Fruit fly (Drosophila melanogaster) whole organism, embryonic: Measurements from ENCODE around the gene CG3587.

Experiments used
- Adf1 ChIP-seq: fragments of 200-800 bp; sonication (Bioruptor generic); IDR thresholded peaks from 2 replicates; pipeline ENCODE4 v1.3.6; 2022; ENCODE audit warnings: missing biosample characterization, missing genetic modification characterization
- CG10321 ChIP-seq: fragments of 200-800 bp; sonication (Bioruptor generic); IDR thresholded peaks from 2 replicates; pipeline ENCODE4 v1.3.6; 2022; ENCODE audit warnings: missing biosample characterization, missing genetic modification characterization
- CG14050 ChIP-seq: fragments of 200-800 bp; sonication (Bioruptor generic); IDR thresholded peaks from 3 replicates; pipeline ENCODE4 v1.3.6; 2022; ENCODE audit warnings: missing biosample characterization, missing genetic modification characterization
- CG14860 ChIP-seq: fragments of 200-800 bp; sonication (Bioruptor generic); IDR thresholded peaks from 3 replicates; pipeline ENCODE4 v1.3.6; 2022; ENCODE audit warnings: missing biosample characterization, missing genetic modification characterization; ENCODE audit not compliant: partially characterized antibody
- CG1529 ChIP-seq: fragments of 200-800 bp; sonication (Bioruptor generic); optimal IDR thresholded peaks from 3 replicates; lab custom pipeline; 2018; ENCODE audit warnings: missing biosample characterization, missing genetic modification characterization
- CG1647 ChIP-seq: fragments of 200-800 bp; sonication (Bioruptor generic); optimal IDR thresholded peaks from 3 replicates; lab custom pipeline; 2016; ENCODE audit warnings: missing biosample characterization, missing genetic modification characterization
- CG1832 ChIP-seq: fragments of 200-800 bp; sonication (Bioruptor generic); optimal IDR thresholded peaks from 2 replicates; lab custom pipeline; 2017; ENCODE audit warnings: missing biosample characterization, mild to moderate bottlenecking, missing genetic modification characterization, inconsistent platforms
- CG18764 ChIP-seq: fragments of 200-800 bp; sonication (Bioruptor generic); optimal IDR thresholded peaks from 3 replicates; lab custom pipeline; 2016; ENCODE audit warnings: missing biosample characterization, missing genetic modification characterization
- CG2116 ChIP-seq: fragments of 200-800 bp; sonication (Bioruptor generic); optimal IDR thresholded peaks from 3 replicates; lab custom pipeline; 2018; ENCODE audit warnings: missing biosample characterization, mild to moderate bottlenecking, missing genetic modification characterization
- CG2202 ChIP-seq: fragments of 200-800 bp; sonication (Bioruptor generic); optimal IDR thresholded peaks from 2 replicates; lab custom pipeline; 2018; ENCODE audit warnings: missing biosample characterization, mild to moderate bottlenecking, missing genetic modification characterization
- CG2889 ChIP-seq: fragments of 200-800 bp; sonication (Bioruptor generic); IDR thresholded peaks from 3 replicates; pipeline ENCODE4 v1.3.6; 2022; ENCODE audit warnings: missing biosample characterization, missing genetic modification characterization
- CG30020 ChIP-seq: fragments of 200-800 bp; optimal IDR thresholded peaks from 2 replicates; lab custom pipeline; 2019; ENCODE audit warnings: missing biosample characterization, mild to moderate bottlenecking, missing genetic modification characterization, moderate library complexity
- CG31224 ChIP-seq: fragments of 200-800 bp; sonication (Bioruptor generic); IDR thresholded peaks from 2 replicates; pipeline ENCODE4 v1.3.6; 2022; ENCODE audit warnings: missing biosample characterization, missing genetic modification characterization
- CG32772 ChIP-seq: fragments of 200-800 bp; sonication (Bioruptor generic); IDR thresholded peaks from 2 replicates; pipeline ENCODE4 v1.3.6; 2022; ENCODE audit warnings: missing biosample characterization, missing genetic modification characterization
- CG5180 ChIP-seq: fragments of 200-800 bp; sonication (Bioruptor generic); optimal IDR thresholded peaks from 3 replicates; lab custom pipeline; 2017; ENCODE audit warnings: missing biosample characterization, missing genetic modification characterization, mild to moderate bottlenecking, moderate library complexity, missing genetic modification reagents
- CG8281 ChIP-seq: fragments of 200-800 bp; sonication (Bioruptor generic); optimal IDR thresholded peaks from 2 replicates; lab custom pipeline; 2018; ENCODE audit warnings: missing biosample characterization, mild to moderate bottlenecking, missing genetic modification characterization, moderate library complexity
- CG8765 ChIP-seq: fragments of 200-800 bp; sonication (Bioruptor generic); IDR thresholded peaks from 2 replicates; pipeline ENCODE4 v1.3.6; 2022; ENCODE audit warnings: missing biosample characterization, missing genetic modification characterization
- CG9932 ChIP-seq: fragments of 200-800 bp; sonication (Bioruptor generic); IDR thresholded peaks from 2 replicates; pipeline ENCODE4 v1.3.6; 2022; ENCODE audit warnings: missing biosample characterization, missing genetic modification characterization
- Dip3 ChIP-seq: fragments of 200-800 bp; sonication (Bioruptor generic); optimal IDR thresholded peaks from 3 replicates; lab custom pipeline; 2016; ENCODE audit warnings: missing biosample characterization, missing genetic modification characterization
- E2f1 ChIP-seq: fragments of 200-800 bp; sonication (Bioruptor generic); IDR thresholded peaks from 2 replicates; pipeline ENCODE4 v1.3.6; 2022; ENCODE audit warnings: missing biosample characterization, missing genetic modification characterization
- Elba2 ChIP-seq: fragments of 200-800 bp; sonication (Bioruptor generic); optimal IDR thresholded peaks from 3 replicates; lab custom pipeline; 2016; ENCODE audit warnings: missing biosample characterization, missing genetic modification characterization
- Hr51 ChIP-seq, 2 experiments: fragments of 200-800 bp; sonication (Bioruptor generic); optimal IDR thresholded peaks; 2 replicates in 1 of 2; 3 replicates in 1 of 2; lab custom pipeline; 2016 to 2018; ENCODE audit warnings: missing biosample characterization in 2 of 2, missing genetic modification characterization in 2 of 2, mild to moderate bottlenecking in 1 of 2, moderate library complexity in 1 of 2
- Hr78 ChIP-seq, 2 experiments: fragments of 200-800 bp in 1 of 2; fragments of >200 bp in 1 of 2; sonication (Bioruptor generic) in 1 of 2; optimal IDR thresholded peaks; 2 replicates each; lab custom pipeline; 2017 to 2019; ENCODE audit warnings: missing biosample characterization in 2 of 2, missing genetic modification characterization in 2 of 2, mild to moderate bottlenecking in 1 of 2, moderate library complexity in 1 of 2
- Kr ChIP-seq: fragments of 200-800 bp; sonication (Bioruptor generic); optimal IDR thresholded peaks from 2 replicates; lab custom pipeline; 2017; ENCODE audit warnings: missing biosample characterization, mild to moderate bottlenecking, missing genetic modification characterization
- Lhr ChIP-seq: fragments of 200-800 bp; sonication (Bioruptor generic); optimal IDR thresholded peaks from 3 replicates; lab custom pipeline; 2017; ENCODE audit warnings: mild to moderate bottlenecking, missing biosample characterization, missing genetic modification reagents, missing genetic modification characterization
- Med ChIP-seq: fragments of 200-800 bp; sonication (Bioruptor generic); peaks from one replicate; lab custom pipeline; 2016; ENCODE audit warnings: missing biosample characterization, missing genetic modification characterization, mild to moderate bottlenecking, inconsistent platforms, moderate library complexity
- NFAT ChIP-seq: fragments of 200-800 bp; sonication (Bioruptor generic); IDR thresholded peaks from 2 replicates; pipeline ENCODE4 v1.3.6; 2022; ENCODE audit warnings: missing biosample characterization, missing genetic modification characterization
- Opbp ChIP-seq: fragments of 200-800 bp; sonication (Bioruptor generic); IDR thresholded peaks from 3 replicates; pipeline ENCODE4 v1.3.6; 2022; ENCODE audit warnings: missing biosample characterization, missing genetic modification characterization; ENCODE audit not compliant: partially characterized antibody
- Poxn ChIP-seq: fragments of 200-800 bp; sonication (Bioruptor generic); IDR thresholded peaks from 2 replicates; pipeline ENCODE4 v1.3.6; 2022; ENCODE audit warnings: missing biosample characterization, missing genetic modification characterization
- Trl ChIP-seq, 3 experiments: fragments of >200 bp in 2 of 3; fragments of 200-800 bp in 1 of 3; sonication (Bioruptor generic) in 1 of 3; optimal IDR thresholded peaks; 2 replicates in 1 of 3; 3 replicates in 2 of 3; lab custom pipeline; 2016 to 2017; ENCODE audit warnings: missing biosample characterization in 1 of 3, missing genetic modification characterization in 1 of 3
- Vsx1 ChIP-seq: fragments of 200-800 bp; sonication (Bioruptor generic); optimal IDR thresholded peaks from 2 replicates; lab custom pipeline; 2017; ENCODE audit warnings: missing biosample characterization, mild to moderate bottlenecking, missing genetic modification characterization, missing genetic modification reagents
- ap ChIP-seq: fragments of 200-800 bp; sonication (Bioruptor generic); IDR thresholded peaks from 2 replicates; pipeline ENCODE4 v1.3.6; 2022; ENCODE audit warnings: missing biosample characterization, missing genetic modification characterization
- bigmax ChIP-seq: fragments of 200-800 bp; sonication (Bioruptor generic); optimal IDR thresholded peaks from 2 replicates; lab custom pipeline; 2018; ENCODE audit warnings: missing biosample characterization, mild to moderate bottlenecking, missing genetic modification characterization
- eve ChIP-seq, 2 experiments: fragments of >200 bp; optimal IDR thresholded peaks; 2 replicates each; lab custom pipeline; 2017; ENCODE audit warnings: missing biosample characterization in 2 of 2, missing genetic modification characterization in 2 of 2
- eyg ChIP-seq: fragments of 200-800 bp; sonication (Bioruptor generic); optimal IDR thresholded peaks from 3 replicates; lab custom pipeline; 2016; ENCODE audit warnings: missing biosample characterization, missing genetic modification characterization
- kni ChIP-seq: fragments of 200-800 bp; sonication (Bioruptor generic); optimal IDR thresholded peaks from 3 replicates; lab custom pipeline; 2017; ENCODE audit warnings: mild to moderate bottlenecking, missing biosample characterization, missing genetic modification reagents, missing genetic modification characterization
- nerfin-2 ChIP-seq: fragments of 200-800 bp; sonication (Bioruptor generic); IDR thresholded peaks from 2 replicates; pipeline ENCODE4 v1.3.6; 2022; ENCODE audit warnings: missing biosample characterization, missing genetic modification characterization; ENCODE audit not compliant: partially characterized antibody
- oc ChIP-seq: fragments of 200-800 bp; sonication (Bioruptor generic); optimal IDR thresholded peaks from 2 replicates; lab custom pipeline; 2018; ENCODE audit warnings: missing biosample characterization, mild to moderate bottlenecking, missing genetic modification characterization, moderate library complexity
- pros ChIP-seq: fragments of 200-800 bp; sonication (Bioruptor generic); optimal IDR thresholded peaks from 3 replicates; lab custom pipeline; 2019; ENCODE audit warnings: missing biosample characterization, mild to moderate bottlenecking, missing genetic modification characterization, moderate library complexity
- pum ChIP-seq: fragments of 200-800 bp; sonication (Bioruptor generic); optimal IDR thresholded peaks from 2 replicates; lab custom pipeline; 2016; ENCODE audit warnings: missing biosample characterization, missing genetic modification characterization
- ranshi ChIP-seq: fragments of 200-800 bp; sonication (Bioruptor generic); IDR thresholded peaks from 2 replicates; pipeline ENCODE4 v1.3.6; 2022; ENCODE audit warnings: missing biosample characterization, missing genetic modification characterization
- repo ChIP-seq: fragments of 200-800 bp; sonication (Bioruptor generic); optimal IDR thresholded peaks from 2 replicates; lab custom pipeline; 2016; ENCODE audit warnings: missing biosample characterization, missing genetic modification characterization
- rib ChIP-seq: fragments of 200-800 bp; sonication (Bioruptor generic); IDR thresholded peaks from 2 replicates; pipeline ENCODE4 v1.3.6; 2022; ENCODE audit warnings: missing biosample characterization, missing genetic modification characterization
- sens ChIP-seq: fragments of 200-800 bp; sonication (Bioruptor generic); peaks from one replicate; lab custom pipeline; 2016; ENCODE audit warnings: missing biosample characterization, missing genetic modification characterization
- sqz ChIP-seq: fragments of 200-800 bp; sonication (Bioruptor generic); optimal IDR thresholded peaks from 3 replicates; lab custom pipeline; 2018; ENCODE audit warnings: missing biosample characterization, mild to moderate bottlenecking, missing genetic modification characterization
- stwl ChIP-seq: fragments of 200-800 bp; sonication (Bioruptor generic); optimal IDR thresholded peaks from 3 replicates; lab custom pipeline; 2018; ENCODE audit warnings: missing biosample characterization, mild to moderate bottlenecking, missing genetic modification characterization, moderate library complexity
- tna ChIP-seq: fragments of 200-800 bp; sonication (Bioruptor generic); IDR thresholded peaks from 2 replicates; pipeline ENCODE4 v1.3.6; 2022; ENCODE audit warnings: missing biosample characterization, missing genetic modification characterization; ENCODE audit not compliant: partially characterized antibody
- vfl ChIP-seq: fragments of 200-800 bp; sonication (Bioruptor generic); optimal IDR thresholded peaks from 2 replicates; lab custom pipeline; 2016; ENCODE audit warnings: missing biosample characterization, missing genetic modification characterization
- wor ChIP-seq: fragments of 200-800 bp; sonication (Bioruptor generic); IDR thresholded peaks from 2 replicates; pipeline ENCODE4 v1.3.6; 2022; ENCODE audit warnings: missing biosample characterization, missing genetic modification characterization

CG3587 gene

dm6 chrX:1970575-1971325 lies 30.6 kb downstream of the CG3587 start (continued):
- TF ChIP-seq rib (GFP tag; lab: Robert Waterston, UW) (peak; percentile 44; the same call in 1 of the 2 replicates), Elba2 (GFP tag; lab: Kevin White, UChicago) (no peak), CG1529 (GFP tag; lab: Kevin White, UChicago) (no peak), sqz (peak; percentile 89), CG1832 (peak; percentile 63), Vsx1 (GFP tag; lab: Kevin White, UChicago) (peak; percentile 36), CG5180 (GFP tag; lab: Kevin White, UChicago) (no peak), nerfin-2 (GFP tag; lab: Robert Waterston, UW) (no peak), Adf1 (GFP tag; lab: Robert Waterston, UW) (peak; percentile 68), CG1647 (no peak), vfl (GFP tag; lab: Kevin White, UChicago) (no peak), E2f1 (GFP tag; lab: Robert Waterston, UW) (no peak), CG2202 (no peak), CG31224 (no peak), Dip3 (GFP tag; lab: Kevin White, UChicago) (no peak), sens (peak; percentile 68), CG30020 (tag; lab: Kevin White, UChicago) (no peak), eve (GFP tag; optimal IDR thresholded peaks at IDR 0.05; lab: Kevin White, UChicago) (peak in 1 of 2 experiments; percentile 61), CG18764 (no peak), Opbp (GFP tag; lab: Robert Waterston, UW) (no peak), kni (GFP tag; lab: Kevin White, UChicago) (peak; percentile 87), pum (no peak), ranshi (GFP tag; lab: Robert Waterston, UW) (no peak), Med (GFP tag; lab: Kevin White, UChicago) (peak; percentile 71), wor (GFP tag; lab: Robert Waterston, UW) (no peak), CG9932 (GFP tag; lab: Robert Waterston, UW) (no peak), Kr (no peak), tna (GFP tag; lab: Robert Waterston, UW) (no peak), eyg (GFP tag; lab: Kevin White, UChicago) (no peak), oc (tag; lab: Kevin White, UChicago) (peak; percentile 0), Lhr (GFP tag; lab: Kevin White, UChicago) (no peak), CG14860 (GFP tag; lab: Robert Waterston, UW) (no peak), NFAT (GFP tag; lab: Robert Waterston, UW) (no peak), CG32772 (peak; percentile 48), CG2116 (GFP tag; lab: Kevin White, UChicago) (no peak), CG10321 (GFP tag; lab: Robert Waterston, UW) (peak; percentile 85), bigmax (GFP tag; lab: Kevin White, UChicago) (no peak), Poxn (no peak), CG2889 (GFP tag; lab: Robert Waterston, UW) (no peak), Hr78 (GFP tag; optimal IDR thresholded peaks at IDR 0.05; lab: Kevin White, UChicago) (peak in 1 of 2 experiments; percentile 89), Hr51 (GFP tag; optimal IDR thresholded peaks at IDR 0.05; lab: Kevin White, UChicago) (no peak), CG14050 (no peak), repo (GFP tag; lab: Kevin White, UChicago) (no peak), stwl (tag; lab: Kevin White, UChicago) (no peak), Trl (optimal IDR thresholded peaks at IDR 0.05; lab: Kevin White, UChicago) (peak in 1 of 2 experiments; percentile 16), Trl (GFP tag; optimal IDR thresholded peaks at IDR 0.05; lab: Kevin White, UChicago) (no peak), ap (GFP tag; lab: Robert Waterston, UW) (no peak), CG8765 (GFP tag; lab: Robert Waterston, UW) (no peak), pros (GFP tag; lab: Kevin White, UChicago) (peak; percentile 1), CG8281 (tag; lab: Kevin White, UChicago) (no peak)
